Fruit fly (Drosophila melanogaster): Measurements from ENCODE around the gene CG31624.
A peak's percentile ranks its signal among the peaks of the same experiment; 100 is the strongest.

Gene CG31624

DNA sequence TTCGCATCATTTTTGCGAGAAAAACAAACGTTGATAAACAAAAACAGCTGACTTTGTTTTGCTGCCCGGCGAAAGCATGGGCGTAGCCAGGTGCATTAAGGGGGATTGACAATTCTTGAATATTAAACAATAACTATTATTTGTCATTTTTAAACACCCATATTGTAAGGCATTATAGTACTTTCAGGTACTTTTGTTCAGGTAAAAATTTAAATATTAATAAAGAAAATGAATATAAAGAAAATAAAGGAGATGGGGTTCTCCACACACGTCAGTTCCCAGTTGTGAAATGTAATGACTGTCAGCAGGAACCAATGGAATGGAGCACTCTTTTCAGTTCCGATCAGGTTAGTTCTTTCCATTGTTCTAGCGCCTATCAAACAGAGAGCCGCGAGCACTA, 41.6 kb downstream of the CG31624 start, which contains the start of the genes Coq3 and Pld3 (continued):
- peak; percentile 73 for TF ChIP-seq chn (GFP tag; optimal IDR thresholded peaks at IDR 0.05)
- peak; percentile 70; the same call in 2 of the 3 replicates for TF ChIP-seq H15 (GFP tag; IDR thresholded peaks at IDR 0.05)
- no peak for TF ChIP-seq Elba2 (GFP tag; optimal IDR thresholded peaks at IDR 0.05)
- peak; percentile 92 for TF ChIP-seq CG31441 (GFP tag; IDR thresholded peaks at IDR 0.05)
- TF ChIP-seq CG17829 (tag; optimal IDR thresholded peaks at IDR 0.05), result peak; percentile 88
- TF ChIP-seq CG34376 (GFP tag; optimal IDR thresholded peaks at IDR 0.05), result peak; percentile 70
- peak; percentile 74 for TF ChIP-seq CG17385 (GFP tag; optimal IDR thresholded peaks at IDR 0.05)
- TF ChIP-seq dmrt99B (tag; optimal IDR thresholded peaks at IDR 0.05), result peak; percentile 86
- TF ChIP-seq CG1603 (tag; optimal IDR thresholded peaks at IDR 0.05), result peak; percentile 75
- TF ChIP-seq kni (GFP tag; optimal IDR thresholded peaks at IDR 0.05), result no peak
- TF ChIP-seq vnd (GFP tag; IDR thresholded peaks at IDR 0.05; ENCODE audit: partially characterized antibody), result no peak
- TF ChIP-seq CG15696 (tag; optimal IDR thresholded peaks at IDR 0.05), result peak; percentile 77
- peak; percentile 87 for TF ChIP-seq gem (tag; optimal IDR thresholded peaks at IDR 0.05)
- peak; percentile 84 for TF ChIP-seq phol (tag; optimal IDR thresholded peaks at IDR 0.05)
- TF ChIP-seq gsb (GFP tag; IDR thresholded peaks at IDR 0.05), result peak; percentile 60
- peak; percentile 73 for TF ChIP-seq CG16815 (GFP tag; optimal IDR thresholded peaks at IDR 0.05)
- peak; percentile 76; the same call in 2 of the 3 replicates for TF ChIP-seq ase (GFP tag; IDR thresholded peaks at IDR 0.05)
- no peak for TF ChIP-seq Dref (GFP tag; IDR thresholded peaks at IDR 0.05)
- peak; percentile 96 for TF ChIP-seq sens (GFP tag)
- peak; percentile 61; the same call in 2 of the 3 replicates for TF ChIP-seq B-H1 (GFP tag; IDR thresholded peaks at IDR 0.05)
- peak; percentile 72 for TF ChIP-seq Dip3 (GFP tag; optimal IDR thresholded peaks at IDR 0.05)
- peak; percentile 88 for TF ChIP-seq az2 (GFP tag; optimal IDR thresholded peaks at IDR 0.05)
- TF ChIP-seq E2f1 (GFP tag; IDR thresholded peaks at IDR 0.05), result peak; percentile 73
- no peak for TF ChIP-seq tll (GFP tag; optimal IDR thresholded peaks at IDR 0.05)
- TF ChIP-seq ERR (GFP tag; optimal IDR thresholded peaks at IDR 0.05), result peak; percentile 52
- TF ChIP-seq crc (GFP tag; optimal IDR thresholded peaks at IDR 0.05), result peak; percentile 38
- no peak for TF ChIP-seq sima (GFP tag; optimal IDR thresholded peaks at IDR 0.05)
- TF ChIP-seq CG8281 (tag; optimal IDR thresholded peaks at IDR 0.05), result peak; percentile 37
- TF ChIP-seq CG12236 (GFP tag; optimal IDR thresholded peaks at IDR 0.05), result no peak
- peak; percentile 89 for TF ChIP-seq HmgZ (tag; optimal IDR thresholded peaks at IDR 0.05)
- TF ChIP-seq CG1233 (GFP tag; optimal IDR thresholded peaks at IDR 0.05), result peak; percentile 78
- peak; percentile 23 for TF ChIP-seq Sry-δ (GFP tag; optimal IDR thresholded peaks at IDR 0.05)
- TF ChIP-seq Mrtf (GFP tag; IDR thresholded peaks at IDR 0.05), result peak; percentile 69; the same call in 1 of the 3 replicates
- TF ChIP-seq CG32772 (GFP tag; IDR thresholded peaks at IDR 0.05), result peak; percentile 73
- peak; percentile 72 for TF ChIP-seq CG1602 (GFP tag; optimal IDR thresholded peaks at IDR 0.05)
- peak; percentile 60 for TF ChIP-seq CG7271 (tag; optimal IDR thresholded peaks at IDR 0.05)
- TF ChIP-seq CG9727 (GFP tag; optimal IDR thresholded peaks at IDR 0.05), result peak; percentile 77
- peak; percentile 48 for TF ChIP-seq slp2 (GFP tag; optimal IDR thresholded peaks at IDR 0.05)
- TF ChIP-seq Spps (tag; optimal IDR thresholded peaks at IDR 0.05), result peak; percentile 58
- TF ChIP-seq usp (GFP tag; optimal IDR thresholded peaks at IDR 0.05), result no peak
- TF ChIP-seq CG7928 (GFP tag; optimal IDR thresholded peaks at IDR 0.05), result peak; percentile 41
- peak; percentile 58 for TF ChIP-seq fu2 (GFP tag; optimal IDR thresholded peaks at IDR 0.05)
- TF ChIP-seq ham (GFP tag; IDR thresholded peaks at IDR 0.05), result no peak
- TF ChIP-seq esg (GFP tag; conservative IDR thresholded peaks at IDR 0.05), result peak; percentile 38; the same call in 1 of the 2 replicates
- no peak for TF ChIP-seq disco-r (GFP tag; optimal IDR thresholded peaks at IDR 0.05)
- no peak for TF ChIP-seq btn (GFP tag; optimal IDR thresholded peaks at IDR 0.05)
- peak; percentile 54 for TF ChIP-seq CG12104 (GFP tag; optimal IDR thresholded peaks at IDR 0.05)
- peak; percentile 92 for TF ChIP-seq lilli (GFP tag; optimal IDR thresholded peaks at IDR 0.05)
- TF ChIP-seq Nf-YC (tag; optimal IDR thresholded peaks at IDR 0.05), result peak; percentile 66
- TF ChIP-seq CG15269 (tag; optimal IDR thresholded peaks at IDR 0.05), result peak; percentile 84
- no peak for TF ChIP-seq z (GFP tag; IDR thresholded peaks at IDR 0.05)
- TF ChIP-seq CG17912 (GFP tag; optimal IDR thresholded peaks at IDR 0.05), result peak; percentile 35
